Worm (Caenorhabditis elegans) whole organism, early embryonic: Measurements from ENCODE around the gene F01F1.14.

Experiments used
- ama-1 ChIP-seq: fragments of 150-350 bp; optimal IDR thresholded peaks from 2 replicates; lab custom pipeline; 2014
- ceh-36 ChIP-seq: sonication (generic microtip); optimal IDR thresholded peaks from 2 replicates; lab custom pipeline; 2016; ENCODE audit warnings: missing genetic modification characterization, inconsistent platforms, missing compliant biosample characterization

ce11 chrIII:5888675-5889074 lies 6.0 kb upstream of the F01F1.14 start, which contains the start of gene C28H8.8:
- TF ChIP-seq ceh-36 (tag; lab: Kevin White, UChicago): no peak
- no peak for TF ChIP-seq ama-1
